Worm (Caenorhabditis elegans): ENCODE data around the gene wee-1.3.

DNA sequence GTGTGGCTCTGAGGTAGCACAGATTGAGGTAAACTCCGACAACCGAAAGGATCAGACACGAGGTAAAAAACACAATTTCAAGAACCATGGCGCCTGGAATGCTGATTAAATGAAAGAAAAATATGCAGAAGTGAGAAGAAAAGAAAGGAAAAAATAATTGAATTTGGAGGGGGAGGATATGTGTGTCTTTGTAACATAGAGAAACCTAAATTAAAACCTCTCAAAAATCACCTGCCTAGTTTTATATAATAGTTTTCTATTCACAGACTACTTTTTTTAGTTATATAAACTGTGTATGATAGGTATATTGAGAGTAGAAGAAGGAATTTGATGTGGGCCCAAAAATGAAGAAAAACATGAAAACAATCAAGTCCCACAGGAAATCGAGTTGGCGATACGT lies 50.7 kb downstream of the wee-1.3 start, which contains the start of gene ZK1320.5:
- TF ChIP-seq che-1 (tag; optimal IDR thresholded peaks at IDR 0.05) (no peak), mec-3 (tag; optimal IDR thresholded peaks at IDR 0.05; ENCODE audit: borderline replicate concordance) (no peak), F13H6.1 (tag; optimal IDR thresholded peaks at IDR 0.05) (no peak), ceh-48 (tag; optimal IDR thresholded peaks at IDR 0.05) (no peak), sox-4 (tag; optimal IDR thresholded peaks at IDR 0.05) (no peak), ceh-9 (tag; optimal IDR thresholded peaks at IDR 0.05) (no peak), ceh-31 (tag; optimal IDR thresholded peaks at IDR 0.05) (no peak)
